Worm (Caenorhabditis elegans): Measurements from ENCODE around the gene maa-1.

The maa-1 gene

ce11 chrIII:11830522-11831489 is 8.5 kb upstream of the maa-1 start (continued):
- no peak for TF ChIP-seq ceh-28 (tag; optimal IDR thresholded peaks at IDR 0.05)
- no peak for TF ChIP-seq F49E8.2 (tag; optimal IDR thresholded peaks at IDR 0.05; ENCODE audit: borderline replicate concordance)
- no peak for TF ChIP-seq zfp-2 (tag; optimal IDR thresholded peaks at IDR 0.05)
- TF ChIP-seq tag-97 (GFP tag; IDR thresholded peaks at IDR 0.05) = no peak
- peak; percentile 4 for TF ChIP-seq unc-130 (GFP tag; optimal IDR thresholded peaks at IDR 0.05)
- peak; percentile 42 for TF ChIP-seq spr-3 (GFP tag; optimal IDR thresholded peaks at IDR 0.05)
- TF ChIP-seq pqm-1 (tag; optimal IDR thresholded peaks at IDR 0.05) = no peak
- TF ChIP-seq nhr-102 (tag; optimal IDR thresholded peaks at IDR 0.05) = no peak
- peak in 1 of 2 experiments; percentile 30 for TF ChIP-seq hif-1 (tag; optimal IDR thresholded peaks at IDR 0.05)
- TF ChIP-seq unc-62 (GFP tag; optimal IDR thresholded peaks at IDR 0.05 in 1 of 2) = no peak
- no peak for TF ChIP-seq unc-62 (tag; optimal IDR thresholded peaks at IDR 0.05)
- TF ChIP-seq lin-29 (GFP tag; IDR thresholded peaks at IDR 0.05) = no peak
- TF ChIP-seq mdt-29 (GFP tag; IDR thresholded peaks at IDR 0.05) = peak; percentile 69
- no peak for TF ChIP-seq ztf-11 (tag; optimal IDR thresholded peaks at IDR 0.05)
- no peak for TF ChIP-seq nhr-28 (tag; optimal IDR thresholded peaks at IDR 0.05)
- TF ChIP-seq egl-43 (GFP tag; IDR thresholded peaks at IDR 0.05) = peak; percentile 76; the same call in 1 of the 2 replicates
- no peak for TF ChIP-seq ces-1 (GFP tag; optimal IDR thresholded peaks at IDR 0.05)
- no peak for TF ChIP-seq nhr-6 (tag; optimal IDR thresholded peaks at IDR 0.05)
- no peak for TF ChIP-seq hlh-30 (tag; optimal IDR thresholded peaks at IDR 0.05; ENCODE audit: insufficient read depth)
- peak; percentile 22 for TF ChIP-seq gei-8 (GFP tag; optimal IDR thresholded peaks at IDR 0.05)
- TF ChIP-seq F44E2.7 (GFP tag; IDR thresholded peaks at IDR 0.05) = no peak
- peak; percentile 2 for TF ChIP-seq nhr-48 (tag; optimal IDR thresholded peaks at IDR 0.05)
- peak; percentile 66; the same call in 1 of the 2 replicates for TF ChIP-seq dmd-9 (GFP tag; IDR thresholded peaks at IDR 0.05)
- no peak for TF ChIP-seq nhr-10 (tag; optimal IDR thresholded peaks at IDR 0.05)
- TF ChIP-seq snpc-4 (tag; optimal IDR thresholded peaks at IDR 0.05) = no peak
- peak; percentile 61 for TF ChIP-seq ama-1 (optimal IDR thresholded peaks at IDR 0.05)
- TF ChIP-seq php-3 (GFP tag; IDR thresholded peaks at IDR 0.05) = peak; percentile 56
- TF ChIP-seq zip-2 (tag; optimal IDR thresholded peaks at IDR 0.05) = no peak
- TF ChIP-seq daf-12 (tag; optimal IDR thresholded peaks at IDR 0.05) = no peak
- TF ChIP-seq snpc-1.2 (GFP tag; IDR thresholded peaks at IDR 0.05) = peak; percentile 69
- TF ChIP-seq duxl-1 (tag; optimal IDR thresholded peaks at IDR 0.05; ENCODE audit: poor library complexity) = no peak
- no peak for TF ChIP-seq ceh-44 (GFP tag; IDR thresholded peaks at IDR 0.05)
- TF ChIP-seq lsy-2 (tag; optimal IDR thresholded peaks at IDR 0.05) = peak; percentile 7 to 14
- TF ChIP-seq tra-1 (GFP tag; IDR thresholded peaks at IDR 0.05) = peak; percentile 53; the same call in 1 of the 2 replicates
- TF ChIP-seq rbr-2 (tag; optimal IDR thresholded peaks at IDR 0.05) = no peak
- peak; percentile 41; the same call in 1 of the 2 replicates for TF ChIP-seq hmg-1.1 (GFP tag; IDR thresholded peaks at IDR 0.05)
- TF ChIP-seq skn-1 (tag; optimal IDR thresholded peaks at IDR 0.05) = no peak
- no peak for TF ChIP-seq T20F7.1 (GFP tag; optimal IDR thresholded peaks at IDR 0.05)
- no peak for TF ChIP-seq F37D6.2 (tag; optimal IDR thresholded peaks at IDR 0.05)
- TF ChIP-seq cey-2 (tag; optimal IDR thresholded peaks at IDR 0.05; ENCODE audit: borderline replicate concordance, insufficient read depth) = no peak
- TF ChIP-seq nhr-77 (tag; optimal IDR thresholded peaks at IDR 0.05) = peak; percentile 11
- TF ChIP-seq F10B5.3 (tag; optimal IDR thresholded peaks at IDR 0.05) = no peak
- TF ChIP-seq lin-38 (GFP tag; IDR thresholded peaks at IDR 0.05) = peak; percentile 53
- TF ChIP-seq nhr-237 (tag; optimal IDR thresholded peaks at IDR 0.05) = no peak
- TF ChIP-seq nhr-25 (tag; optimal IDR thresholded peaks at IDR 0.05; ENCODE audit: borderline replicate concordance, insufficient read depth) = no peak
- TF ChIP-seq daf-16 (GFP tag; optimal IDR thresholded peaks at IDR 0.05) = peak in 1 of 2 experiments; percentile 25
- TF ChIP-seq daf-16 (tag; optimal IDR thresholded peaks at IDR 0.05) = peak; percentile 57
- no peak for TF ChIP-seq dpl-1 (GFP tag; optimal IDR thresholded peaks at IDR 0.05)
- TF ChIP-seq T26A8.4 (GFP tag; IDR thresholded peaks at IDR 0.05) = peak; percentile 57; the same call in 1 of the 2 replicates

Data from whole organism, L4 larva.